Fruit fly (Drosophila melanogaster) whole organism, adult: ENCODE data around the gene sls.

Source experiments
- CG11617 ChIP-seq: fragments of 200-800 bp; sonication (Bioruptor generic); optimal IDR thresholded peaks from 2 replicates; lab custom pipeline; 2017; ENCODE audit warnings: mild to moderate bottlenecking, missing biosample characterization, missing genetic modification reagents, missing genetic modification characterization
- CG12768 ChIP-seq: fragments of 200-800 bp; sonication (Bioruptor generic); optimal IDR thresholded peaks from 2 replicates; lab custom pipeline; 2017; ENCODE audit warnings: missing biosample characterization, missing genetic modification characterization, mild to moderate bottlenecking, moderate library complexity, missing genetic modification reagents
- CG14711 ChIP-seq: fragments of 200-800 bp; sonication (Bioruptor generic); optimal IDR thresholded peaks from 2 replicates; lab custom pipeline; 2018; ENCODE audit warnings: missing biosample characterization, mild to moderate bottlenecking, missing genetic modification characterization, moderate library complexity
- CG1620 ChIP-seq: fragments of 200-800 bp; sonication (Bioruptor generic); optimal IDR thresholded peaks from 2 replicates; lab custom pipeline; 2016; ENCODE audit warnings: missing biosample characterization, missing genetic modification characterization
- CG33017 ChIP-seq: fragments of 200-800 bp; sonication (Bioruptor generic); optimal IDR thresholded peaks from 2 replicates; lab custom pipeline; 2018; ENCODE audit warnings: missing biosample characterization, mild to moderate bottlenecking, missing genetic modification characterization, moderate library complexity
- CG5204 ChIP-seq: fragments of 200-800 bp; sonication (Bioruptor generic); optimal IDR thresholded peaks from 2 replicates; lab custom pipeline; 2016; ENCODE audit warnings: missing biosample characterization, missing genetic modification characterization
- CG7045 ChIP-seq: fragments of 200-800 bp; sonication (Bioruptor generic); optimal IDR thresholded peaks from 2 replicates; lab custom pipeline; 2017; ENCODE audit warnings: missing biosample characterization, mild to moderate bottlenecking, missing genetic modification characterization
- CG7101 ChIP-seq: fragments of 200-800 bp; sonication (Bioruptor generic); optimal IDR thresholded peaks from 2 replicates; lab custom pipeline; 2018; ENCODE audit warnings: missing biosample characterization, mild to moderate bottlenecking, missing genetic modification characterization, moderate library complexity
- Clk ChIP-seq: fragments of 200-800 bp; sonication (Bioruptor generic); optimal IDR thresholded peaks from 2 replicates; lab custom pipeline; 2017; ENCODE audit warnings: missing biosample characterization, missing genetic modification characterization
- Crg-1 ChIP-seq: fragments of 200-800 bp; sonication (Bioruptor generic); optimal IDR thresholded peaks from 2 replicates; lab custom pipeline; 2016; ENCODE audit warnings: missing biosample characterization, missing genetic modification characterization
- Hr96 ChIP-seq: fragments of 200-800 bp; sonication (Bioruptor generic); optimal IDR thresholded peaks from 2 replicates; lab custom pipeline; 2016; ENCODE audit warnings: missing biosample characterization, missing genetic modification characterization
- Mnt ChIP-seq: fragments of 200-800 bp; sonication (Bioruptor generic); optimal IDR thresholded peaks from 2 replicates; lab custom pipeline; 2016; ENCODE audit warnings: missing biosample characterization, mild to moderate bottlenecking, missing genetic modification characterization
- bab1 ChIP-seq: fragments of 200-800 bp; sonication (Bioruptor generic); optimal IDR thresholded peaks from 3 replicates; lab custom pipeline; 2019; ENCODE audit warnings: missing biosample characterization, mild to moderate bottlenecking, missing genetic modification characterization, moderate library complexity
- cic ChIP-seq: fragments of 200-800 bp; sonication (Bioruptor generic); optimal IDR thresholded peaks from 2 replicates; lab custom pipeline; 2017; ENCODE audit warnings: missing biosample characterization, mild to moderate bottlenecking, missing genetic modification characterization, moderate library complexity
- cnc ChIP-seq, 2 experiments: fragments of >200 bp; optimal IDR thresholded peaks; 2 replicates each; lab custom pipeline; 2017
- kay ChIP-seq: fragments of 200-800 bp; sonication (Bioruptor generic); peaks from one replicate; lab custom pipeline; 2016; ENCODE audit warnings: missing biosample characterization, missing genetic modification characterization, borderline replicate concordance
- ovo ChIP-seq: fragments of 200-800 bp; sonication (Bioruptor generic); optimal IDR thresholded peaks from 2 replicates; lab custom pipeline; 2016; ENCODE audit warnings: missing biosample characterization, missing genetic modification characterization
- pad ChIP-seq: fragments of 200-800 bp; sonication (Bioruptor generic); optimal IDR thresholded peaks from 3 replicates; lab custom pipeline; 2017; ENCODE audit warnings: missing biosample characterization, missing genetic modification characterization, mild to moderate bottlenecking, moderate library complexity, missing genetic modification reagents
- tj ChIP-seq: fragments of 200-800 bp; sonication (Bioruptor generic); optimal IDR thresholded peaks from 3 replicates; lab custom pipeline; 2017; ENCODE audit warnings: missing biosample characterization, mild to moderate bottlenecking, missing genetic modification characterization, moderate library complexity
- toe ChIP-seq: fragments of 200-800 bp; sonication (Bioruptor generic); optimal IDR thresholded peaks from 2 replicates; lab custom pipeline; 2016; ENCODE audit warnings: missing biosample characterization, missing genetic modification characterization

Gene sls

DNA sequence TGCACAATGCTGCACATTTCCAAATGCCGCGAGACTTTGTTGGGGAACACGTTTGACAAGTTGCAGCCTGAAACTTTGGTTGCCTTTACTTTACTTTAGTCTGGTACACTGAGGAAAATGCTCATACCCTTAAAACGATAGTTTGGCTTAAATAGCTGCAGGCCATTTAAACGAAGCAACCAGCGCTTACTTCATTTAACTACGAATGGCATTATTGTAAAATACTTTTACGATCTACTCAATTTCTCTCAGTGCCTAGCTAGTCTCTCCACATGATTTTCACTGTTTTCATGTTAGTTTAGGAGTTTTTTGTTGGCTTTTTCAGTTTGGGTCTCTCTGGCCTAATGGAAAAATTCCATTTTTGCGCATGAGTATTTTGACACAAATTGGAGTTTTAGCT lies 46.6 kb upstream of the sls start:
- no peak for TF ChIP-seq kay (GFP tag; lab: Kevin White, UChicago)

DNA sequence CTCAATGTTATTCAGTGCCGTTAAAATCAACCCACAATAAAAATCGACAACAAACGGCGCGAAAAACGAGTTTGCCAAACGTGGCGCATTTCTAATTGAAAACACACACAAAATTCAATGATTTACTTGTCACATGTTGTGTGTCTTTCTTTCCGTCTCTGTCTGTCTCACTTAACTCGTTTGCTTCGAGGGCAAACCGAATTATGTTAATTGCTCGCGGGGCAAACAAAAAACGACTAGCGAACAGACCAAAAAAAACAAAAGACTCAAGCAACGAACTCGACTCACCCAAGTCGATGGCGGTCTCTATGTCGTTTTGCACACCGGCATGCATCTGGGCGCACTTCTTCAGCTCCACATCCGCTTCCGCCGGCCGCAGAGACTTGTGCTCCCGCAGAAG lies 44.4 kb upstream of the sls start:
- no peak for TF ChIP-seq Clk (GFP tag; lab: Kevin White, UChicago)
- TF ChIP-seq CG14711 (tag; lab: Kevin White, UChicago) = no peak
- no peak for TF ChIP-seq cnc (optimal IDR thresholded peaks at IDR 0.05; lab: Kevin White, UChicago)
- no peak for TF ChIP-seq kay (GFP tag; lab: Kevin White, UChicago)
- no peak for TF ChIP-seq CG7101 (tag; lab: Kevin White, UChicago)
- TF ChIP-seq CG1620 (GFP tag; lab: Kevin White, UChicago) = no peak
- TF ChIP-seq pad (GFP tag; lab: Kevin White, UChicago) = no peak
- no peak for TF ChIP-seq CG7045
- TF ChIP-seq CG33017 (tag; lab: Kevin White, UChicago) = no peak
- TF ChIP-seq ovo (GFP tag; lab: Kevin White, UChicago) = no peak
- TF ChIP-seq cic (GFP tag; lab: Kevin White, UChicago) = no peak
- TF ChIP-seq Hr96 (GFP tag; lab: Kevin White, UChicago) = no peak
- TF ChIP-seq CG12768 (GFP tag; lab: Kevin White, UChicago) = no peak
- TF ChIP-seq Crg-1 (GFP tag; lab: Kevin White, UChicago) = no peak
- TF ChIP-seq CG5204 (GFP tag; lab: Kevin White, UChicago) = no peak
- TF ChIP-seq toe (GFP tag; lab: Kevin White, UChicago) = no peak
- no peak for TF ChIP-seq CG11617 (GFP tag; lab: Kevin White, UChicago)
- no peak for TF ChIP-seq tj (GFP tag; lab: Kevin White, UChicago)
- no peak for TF ChIP-seq Mnt
- no peak for TF ChIP-seq bab1 (GFP tag; lab: Kevin White, UChicago)

- TF ChIP-seq cnc (optimal IDR thresholded peaks at IDR 0.05; lab: Kevin White, UChicago) = no peak
- no peak for TF ChIP-seq CG5204 (GFP tag; lab: Kevin White, UChicago)
- no peak for TF ChIP-seq Hr96 (GFP tag; lab: Kevin White, UChicago)
- TF ChIP-seq toe (GFP tag; lab: Kevin White, UChicago) = no peak
- TF ChIP-seq CG33017 (tag; lab: Kevin White, UChicago) = no peak
- no peak for TF ChIP-seq CG7101 (tag; lab: Kevin White, UChicago)
- TF ChIP-seq ovo (GFP tag; lab: Kevin White, UChicago) = no peak
- no peak for TF ChIP-seq CG7045
- no peak for TF ChIP-seq Mnt
- TF ChIP-seq tj (GFP tag; lab: Kevin White, UChicago) = no peak
- TF ChIP-seq bab1 (GFP tag; lab: Kevin White, UChicago) = no peak
- no peak for TF ChIP-seq Crg-1 (GFP tag; lab: Kevin White, UChicago)
- no peak for TF ChIP-seq CG14711 (tag; lab: Kevin White, UChicago)
- TF ChIP-seq kay (GFP tag; lab: Kevin White, UChicago) = no peak
- no peak for TF ChIP-seq CG11617 (GFP tag; lab: Kevin White, UChicago)
- no peak for TF ChIP-seq pad (GFP tag; lab: Kevin White, UChicago)
- no peak for TF ChIP-seq CG12768 (GFP tag; lab: Kevin White, UChicago)
- TF ChIP-seq CG1620 (GFP tag; lab: Kevin White, UChicago) = no peak
- no peak for TF ChIP-seq Clk (GFP tag; lab: Kevin White, UChicago)
Observed at dm6 chr3L:2158689-2159310, 43.4 kb upstream of the sls start.

dm6 chr3L:2157427-2157931 lies 42.1 kb upstream of the sls start:
- peak; percentile 32 for TF ChIP-seq kay (GFP tag; lab: Kevin White, UChicago)
- TF ChIP-seq CG11617 (GFP tag; lab: Kevin White, UChicago) = no peak

DNA sequence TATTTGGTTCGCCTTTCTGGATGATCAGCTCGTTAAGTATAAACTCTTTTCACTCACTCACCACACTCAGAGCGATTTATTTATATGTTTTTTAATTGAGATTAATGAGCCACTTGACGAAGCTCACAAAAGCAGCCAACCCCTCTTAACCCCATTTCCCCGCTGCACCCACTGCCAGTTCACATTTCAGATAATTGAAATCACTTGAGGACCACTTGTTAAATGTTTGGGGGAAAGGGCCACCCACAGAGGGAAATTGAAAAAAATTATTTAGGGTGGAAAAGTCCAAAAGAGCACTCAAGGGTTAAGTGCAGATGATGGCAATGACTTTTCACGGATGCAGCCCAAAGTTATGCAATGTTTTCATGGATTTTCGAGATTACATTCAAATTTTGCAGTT lies 37.3 kb upstream of the sls start:
- TF ChIP-seq kay (GFP tag; lab: Kevin White, UChicago) = no peak
- TF ChIP-seq CG33017 (tag; lab: Kevin White, UChicago) = no peak
- TF ChIP-seq bab1 (GFP tag; lab: Kevin White, UChicago) = no peak
- no peak for TF ChIP-seq Hr96 (GFP tag; lab: Kevin White, UChicago)
- no peak for TF ChIP-seq CG5204 (GFP tag; lab: Kevin White, UChicago)
- no peak for TF ChIP-seq CG11617 (GFP tag; lab: Kevin White, UChicago)

DNA sequence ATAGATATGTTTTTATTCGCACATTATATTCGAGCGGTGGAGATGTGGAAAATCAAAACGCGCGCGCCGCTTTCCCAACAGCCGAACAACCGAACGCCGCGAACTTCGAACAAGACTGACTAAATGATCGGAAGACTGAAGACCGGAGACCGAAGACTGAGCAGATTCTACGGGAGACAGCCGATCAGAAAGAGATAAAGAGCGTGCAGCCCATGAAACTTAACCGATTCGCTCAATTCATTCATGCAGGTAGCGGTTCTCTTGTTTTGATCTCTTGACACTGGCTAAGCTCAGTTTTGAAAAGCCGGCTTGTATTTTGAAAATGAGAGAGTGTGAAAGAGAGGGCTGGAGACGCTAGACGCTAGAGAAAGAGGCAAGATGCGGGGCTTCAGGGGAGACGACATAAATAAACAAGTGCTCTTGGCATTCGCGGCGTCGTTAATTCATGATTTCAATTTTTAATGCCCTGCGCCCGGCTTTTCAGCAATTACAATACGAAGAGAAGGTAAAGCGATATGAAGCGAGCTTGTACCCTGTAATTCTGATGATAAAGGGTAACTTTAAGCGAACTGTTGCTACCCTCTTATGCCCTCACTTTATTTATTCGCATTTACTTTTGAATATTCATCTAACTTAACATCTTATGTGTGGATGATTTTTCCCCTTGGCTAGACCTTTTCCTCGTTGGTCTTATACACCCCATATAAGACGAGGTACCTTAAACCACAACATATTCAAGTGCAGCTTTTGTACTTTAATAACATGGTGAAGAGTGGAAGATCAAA lies 36.4 kb upstream of the sls start, which contains the start of gene zormin:
TSS of gene zormin (minus strand) at position 113 of the 785 bp plus-strand sequence.
- TF ChIP-seq kay (GFP tag; lab: Kevin White, UChicago) (peak; percentile 14), Hr96 (GFP tag; lab: Kevin White, UChicago) (no peak), CG33017 (tag; lab: Kevin White, UChicago) (no peak), CG1620 (GFP tag; lab: Kevin White, UChicago) (no peak), cic (GFP tag; lab: Kevin White, UChicago) (no peak), bab1 (GFP tag; lab: Kevin White, UChicago) (peak; percentile 18), CG14711 (tag; lab: Kevin White, UChicago) (no peak)
